Worm (Caenorhabditis elegans): ENCODE measurements around the gene F58E6.6.

- no peak for TF ChIP-seq mes-2 (tag; optimal IDR thresholded peaks at IDR 0.05; ENCODE audit: poor library complexity, severe bottlenecking)
- TF ChIP-seq fkh-10 (GFP tag; optimal IDR thresholded peaks at IDR 0.05): no peak
- TF ChIP-seq lin-39 (tag; optimal IDR thresholded peaks at IDR 0.05): no peak
- no peak for TF ChIP-seq nhr-77 (tag; optimal IDR thresholded peaks at IDR 0.05)
- no peak for TF ChIP-seq dpl-1 (GFP tag; optimal IDR thresholded peaks at IDR 0.05)
- TF ChIP-seq mdl-1 (tag; optimal IDR thresholded peaks at IDR 0.05): no peak
- TF ChIP-seq lim-7 (GFP tag; IDR thresholded peaks at IDR 0.05): no peak
- TF ChIP-seq snpc-4 (tag; optimal IDR thresholded peaks at IDR 0.05): no peak
- no peak for TF ChIP-seq attf-4 (tag; optimal IDR thresholded peaks at IDR 0.05)
- TF ChIP-seq ceh-28 (tag; optimal IDR thresholded peaks at IDR 0.05): no peak
- no peak for TF ChIP-seq unc-62 (GFP tag; optimal IDR thresholded peaks at IDR 0.05 in 1 of 2)
- TF ChIP-seq unc-62 (tag; optimal IDR thresholded peaks at IDR 0.05): no peak
These were observed 46.3 kb upstream of the F58E6.6 start, which contains the start of gene F46B6.13 for ce11 chrV:9799076-9799475.

Measured in whole organism, L4 larva.